Worm (Caenorhabditis elegans) whole organism, L3 larva: ENCODE results near the gene sel-8.

ENCODE experiments used
- R02D3.7 ChIP-seq: fragments of 150-350 bp; optimal IDR thresholded peaks from 2 replicates; lab custom pipeline; 2014; ENCODE audit warnings: missing biosample characterization, missing genetic modification characterization
- ZK546.5 ChIP-seq: sonication (generic microtip); optimal IDR thresholded peaks from 2 replicates; lab custom pipeline; 2017; ENCODE audit warnings: missing biosample characterization, missing genetic modification characterization
- aly-2 ChIP-seq: fragments of 150-350 bp; optimal IDR thresholded peaks from 2 replicates; lab custom pipeline; 2014; ENCODE audit warnings: missing biosample characterization, missing genetic modification characterization
- ama-1 ChIP-seq: fragments of 150-350 bp; optimal IDR thresholded peaks from 2 replicates; lab custom pipeline; 2018
- ceh-9 ChIP-seq: sonication (generic microtip); optimal IDR thresholded peaks from 2 replicates; lab custom pipeline; 2018; ENCODE audit warnings: missing biosample characterization, missing genetic modification characterization
- daf-12 ChIP-seq: fragments of 150-350 bp; optimal IDR thresholded peaks from 2 replicates; lab custom pipeline; 2014; ENCODE audit warnings: missing biosample characterization, missing genetic modification reagents, missing genetic modification characterization
- egl-27 ChIP-seq: sonication (generic microtip); optimal IDR thresholded peaks from 4 replicates; lab custom pipeline; 2017; ENCODE audit warnings: missing biosample characterization, missing genetic modification reagents, missing genetic modification characterization
- egl-5 ChIP-seq: fragments of 150-350 bp; optimal IDR thresholded peaks from 2 replicates; lab custom pipeline; 2017; ENCODE audit warnings: missing biosample characterization, missing genetic modification reagents, missing genetic modification characterization, inconsistent platforms
- elt-2 ChIP-seq: sonication (generic microtip); optimal IDR thresholded peaks from 2 replicates; lab custom pipeline; 2016; ENCODE audit warnings: missing genetic modification reagents, mild to moderate bottlenecking, missing genetic modification characterization, missing compliant biosample characterization
- elt-3 ChIP-seq, 3 experiments: fragments of 150-350 bp in 1 of 3; sonication (generic microtip) in 2 of 3; optimal IDR thresholded peaks; 2 replicates in 2 of 3; 4 replicates in 1 of 3; lab custom pipeline; 2014 to 2017; ENCODE audit warnings: missing biosample characterization in 3 of 3, missing genetic modification characterization in 3 of 3
- fkh-10 ChIP-seq: sonication (generic microtip); optimal IDR thresholded peaks from 2 replicates; lab custom pipeline; 2017; ENCODE audit warnings: missing biosample characterization, missing genetic modification reagents, missing genetic modification characterization
- fos-1 ChIP-seq: fragments of 150-350 bp; optimal IDR thresholded peaks from 2 replicates; lab custom pipeline; 2014; ENCODE audit warnings: missing biosample characterization, missing genetic modification characterization
- lin-15B ChIP-seq: fragments of 150-350 bp; optimal IDR thresholded peaks from 2 replicates; lab custom pipeline; 2014; ENCODE audit warnings: missing biosample characterization, missing genetic modification characterization
- lin-39 ChIP-seq: fragments of 150-350 bp; optimal IDR thresholded peaks from 2 replicates; lab custom pipeline; 2018; ENCODE audit warnings: missing biosample characterization, missing genetic modification reagents, missing genetic modification characterization
- lsy-12 ChIP-seq: sonication (generic microtip); optimal IDR thresholded peaks from 2 replicates; lab custom pipeline; 2016; ENCODE audit warnings: mild to moderate bottlenecking, missing genetic modification characterization, missing compliant biosample characterization
- mdl-1 ChIP-seq: fragments of 150-350 bp; optimal IDR thresholded peaks from 2 replicates; lab custom pipeline; 2014; ENCODE audit warnings: missing biosample characterization, missing genetic modification characterization
- nfya-1 ChIP-seq: sonication (generic microtip); optimal IDR thresholded peaks from 2 replicates; lab custom pipeline; 2017; ENCODE audit warnings: missing genetic modification characterization, mild to moderate bottlenecking, missing compliant biosample characterization, antibody characterized with exemption, moderate library complexity; ENCODE audit not compliant: insufficient read depth
- nhr-11 ChIP-seq: fragments of 150-350 bp; optimal IDR thresholded peaks from 2 replicates; lab custom pipeline; 2014; ENCODE audit warnings: missing biosample characterization, missing genetic modification characterization
- nhr-12 ChIP-seq: fragments of 150-350 bp; optimal IDR thresholded peaks from 2 replicates; lab custom pipeline; 2014; ENCODE audit warnings: missing biosample characterization, missing genetic modification characterization
- nhr-23 ChIP-seq: fragments of 150-350 bp; optimal IDR thresholded peaks from 2 replicates; lab custom pipeline; 2014; ENCODE audit warnings: missing biosample characterization, missing genetic modification reagents, missing genetic modification characterization
- nhr-25 ChIP-seq: sonication (generic microtip); optimal IDR thresholded peaks from 2 replicates; lab custom pipeline; 2017; ENCODE audit warnings: missing biosample characterization, missing genetic modification characterization
- nhr-43 ChIP-seq: sonication (generic microtip); optimal IDR thresholded peaks from 2 replicates; lab custom pipeline; 2016; ENCODE audit warnings: mild to moderate bottlenecking, missing genetic modification characterization, missing compliant biosample characterization; ENCODE audit not compliant: poor library complexity, severe bottlenecking
- nhr-67 ChIP-seq: fragments of 150-350 bp; optimal IDR thresholded peaks from 2 replicates; lab custom pipeline; 2014; ENCODE audit warnings: missing biosample characterization, missing genetic modification characterization
- nhr-76 ChIP-seq: fragments of 150-350 bp; sonication (generic microtip); optimal IDR thresholded peaks from 5 replicates; lab custom pipeline; 2014; ENCODE audit warnings: missing biosample characterization, missing genetic modification characterization
- pha-4 ChIP-seq: fragments of 150-350 bp; optimal IDR thresholded peaks from 2 replicates; lab custom pipeline; 2014; ENCODE audit warnings: missing biosample characterization, missing genetic modification reagents, missing genetic modification characterization
- pqm-1 ChIP-seq: fragments of 150-350 bp; optimal IDR thresholded peaks from 2 replicates; lab custom pipeline; 2017; ENCODE audit warnings: missing biosample characterization, missing genetic modification characterization, inconsistent platforms
- sea-2 ChIP-seq: fragments of 150-350 bp; sonication (generic microtip); optimal IDR thresholded peaks from 4 replicates; lab custom pipeline; 2014; ENCODE audit warnings: missing biosample characterization, missing genetic modification reagents, missing genetic modification characterization
- skn-1 ChIP-seq: fragments of 150-350 bp; optimal IDR thresholded peaks from 2 replicates; lab custom pipeline; 2014; ENCODE audit warnings: missing biosample characterization, missing genetic modification characterization
- snpc-4 ChIP-seq: fragments of 150-350 bp; optimal IDR thresholded peaks from 2 replicates; lab custom pipeline; 2014; ENCODE audit warnings: missing biosample characterization, missing genetic modification characterization
- tbx-2 ChIP-seq: sonication (generic microtip); optimal IDR thresholded peaks from 2 replicates; lab custom pipeline; 2016; ENCODE audit warnings: mild to moderate bottlenecking, missing genetic modification characterization, missing compliant biosample characterization
- unc-39 ChIP-seq: sonication (generic microtip); optimal IDR thresholded peaks from 4 replicates; lab custom pipeline; 2017; ENCODE audit warnings: missing biosample characterization, missing genetic modification characterization
- zag-1 ChIP-seq: fragments of 150-350 bp; optimal IDR thresholded peaks from 2 replicates; lab custom pipeline; 2014; ENCODE audit warnings: missing biosample characterization, missing genetic modification characterization
- ztf-4 ChIP-seq: fragments of 150-350 bp; optimal IDR thresholded peaks from 2 replicates; lab custom pipeline; 2014; ENCODE audit warnings: missing biosample characterization, missing genetic modification characterization

The sel-8 gene

DNA sequence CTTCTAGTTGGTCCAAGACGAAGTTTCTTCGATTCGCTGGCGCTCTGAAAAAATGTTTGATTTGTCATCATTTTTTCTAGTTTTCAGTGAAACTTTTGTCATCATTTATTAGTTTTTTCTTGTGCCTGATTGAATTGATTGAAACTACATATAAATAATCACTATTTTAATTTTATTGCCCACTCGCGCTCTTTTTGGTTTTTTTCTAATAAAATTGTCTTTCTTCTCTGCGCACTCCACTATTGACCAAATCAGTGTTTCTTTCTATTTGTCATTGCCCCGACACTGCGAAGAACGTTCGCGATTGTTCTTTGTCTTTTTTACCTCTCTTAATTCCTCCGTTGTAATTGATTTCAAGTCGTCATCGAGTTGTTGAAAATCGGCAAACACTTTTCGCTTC is 23.3 kb upstream of the sel-8 start:
- TF ChIP-seq elt-3 (tag; optimal IDR thresholded peaks at IDR 0.05; lab: Kevin White, UChicago) (no peak), egl-27 (tag; lab: Kevin White, UChicago) (no peak), mdl-1 (tag; lab: Kevin White, UChicago) (no peak), nhr-25 (tag; lab: Kevin White, UChicago) (peak; percentile 49), lin-15B (no peak), egl-5 (tag; lab: Kevin White, UChicago) (peak; percentile 11), ZK546.5 (tag; lab: Kevin White, UChicago) (no peak), tbx-2 (tag; lab: Kevin White, UChicago) (no peak), elt-2 (peak; percentile 72), skn-1 (tag; lab: Kevin White, UChicago) (peak; percentile 51), pqm-1 (tag; lab: Kevin White, UChicago) (peak; percentile 64), fos-1 (no peak), unc-39 (tag; lab: Kevin White, UChicago) (no peak), ztf-4 (tag; lab: Kevin White, UChicago) (no peak), daf-12 (tag; lab: Kevin White, UChicago) (no peak), pha-4 (peak; percentile 78), zag-1 (no peak), nhr-76 (no peak)

DNA sequence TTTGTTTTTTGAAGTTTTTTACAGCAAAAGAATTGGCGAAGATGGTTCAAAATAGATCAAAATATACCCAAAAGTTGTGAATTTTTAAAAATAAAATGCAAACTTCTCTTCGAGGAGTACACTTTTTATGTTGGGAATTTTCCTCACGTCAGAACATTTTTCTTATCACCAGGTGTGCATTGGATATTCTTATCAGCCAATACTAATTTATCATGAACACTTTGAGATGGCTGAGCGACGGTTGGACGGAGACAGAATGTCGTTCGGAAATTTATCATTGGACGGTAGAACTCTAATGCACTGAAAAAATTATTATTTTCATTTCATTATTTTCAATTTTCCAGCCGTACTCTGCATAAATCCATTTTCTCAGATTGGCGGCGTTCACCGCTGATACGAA is 22.4 kb upstream of the sel-8 start:
- TF ChIP-seq nhr-12 (tag; lab: Kevin White, UChicago) (no peak), zag-1 (no peak), sea-2 (GFP tag; lab: Kevin White, UChicago) (no peak), R02D3.7 (tag; lab: Kevin White, UChicago) (no peak), nhr-23 (tag; lab: Kevin White, UChicago) (no peak), elt-2 (peak; percentile 79), pqm-1 (tag; lab: Kevin White, UChicago) (peak; percentile 9), nhr-43 (no peak), ztf-4 (tag; lab: Kevin White, UChicago) (no peak), fkh-10 (GFP tag; lab: Kevin White, UChicago) (no peak)

DNA sequence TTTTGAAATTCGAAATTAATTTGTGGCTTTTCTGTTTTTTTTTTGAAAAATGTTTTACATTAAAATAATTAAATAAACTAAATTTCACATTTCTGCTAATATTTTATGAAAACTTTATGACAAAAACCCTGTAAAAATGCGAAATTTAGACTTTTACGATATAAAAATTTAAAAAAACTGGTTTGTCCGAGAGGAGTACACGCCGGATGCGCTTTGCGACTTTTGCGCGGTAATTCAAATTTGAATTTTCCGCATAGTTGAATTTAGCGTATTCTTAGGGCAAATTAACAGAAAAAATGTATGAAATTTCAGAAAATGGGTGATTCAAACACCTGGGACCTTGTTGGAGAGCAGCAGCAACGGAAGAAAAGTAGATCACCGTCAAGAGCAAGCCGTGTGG is 17.1 kb upstream of the sel-8 start, which contains the start of gene unc-93:
unc-93 (plus strand) TSS at position 301 of the 400 bp plus-strand sequence.
- TF ChIP-seq elt-3 (tag; optimal IDR thresholded peaks at IDR 0.05; lab: Kevin White, UChicago), result no peak
- TF ChIP-seq ZK546.5 (tag; lab: Kevin White, UChicago), result no peak
- no peak for TF ChIP-seq ama-1 (lab: Kevin White, UChicago)
- TF ChIP-seq lsy-12 (tag; lab: Kevin White, UChicago), result no peak
- no peak for TF ChIP-seq nhr-11 (tag; lab: Kevin White, UChicago)
- no peak for TF ChIP-seq nhr-25 (tag; lab: Kevin White, UChicago)
- no peak for TF ChIP-seq ceh-9 (tag; lab: Kevin White, UChicago)
- TF ChIP-seq ztf-4 (tag; lab: Kevin White, UChicago), result no peak
- TF ChIP-seq snpc-4 (tag; lab: Kevin White, UChicago), result no peak
- TF ChIP-seq lin-15B, result no peak
- no peak for TF ChIP-seq aly-2

DNA sequence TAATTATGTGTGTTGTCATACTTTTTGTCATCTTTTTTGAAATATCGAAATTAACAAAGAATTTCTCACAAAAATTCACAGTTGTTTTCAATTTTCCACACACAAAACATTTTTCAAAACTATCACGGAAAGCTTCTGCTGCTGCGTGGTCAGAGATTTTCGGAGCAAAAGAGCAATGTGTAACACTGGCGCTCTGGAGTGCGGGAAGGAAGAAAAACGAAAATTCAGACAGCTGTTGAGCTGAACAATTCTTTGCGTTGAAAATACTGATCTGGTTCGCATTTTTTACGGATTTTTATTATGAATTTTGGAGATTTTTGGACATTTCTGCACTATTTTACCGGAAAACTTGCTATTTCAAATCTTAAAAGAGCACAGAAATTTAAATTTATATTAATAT is 16.7 kb upstream of the sel-8 start:
- TF ChIP-seq lin-39 (tag; lab: Kevin White, UChicago) (peak; percentile 3), nfya-1 (no peak)

DNA sequence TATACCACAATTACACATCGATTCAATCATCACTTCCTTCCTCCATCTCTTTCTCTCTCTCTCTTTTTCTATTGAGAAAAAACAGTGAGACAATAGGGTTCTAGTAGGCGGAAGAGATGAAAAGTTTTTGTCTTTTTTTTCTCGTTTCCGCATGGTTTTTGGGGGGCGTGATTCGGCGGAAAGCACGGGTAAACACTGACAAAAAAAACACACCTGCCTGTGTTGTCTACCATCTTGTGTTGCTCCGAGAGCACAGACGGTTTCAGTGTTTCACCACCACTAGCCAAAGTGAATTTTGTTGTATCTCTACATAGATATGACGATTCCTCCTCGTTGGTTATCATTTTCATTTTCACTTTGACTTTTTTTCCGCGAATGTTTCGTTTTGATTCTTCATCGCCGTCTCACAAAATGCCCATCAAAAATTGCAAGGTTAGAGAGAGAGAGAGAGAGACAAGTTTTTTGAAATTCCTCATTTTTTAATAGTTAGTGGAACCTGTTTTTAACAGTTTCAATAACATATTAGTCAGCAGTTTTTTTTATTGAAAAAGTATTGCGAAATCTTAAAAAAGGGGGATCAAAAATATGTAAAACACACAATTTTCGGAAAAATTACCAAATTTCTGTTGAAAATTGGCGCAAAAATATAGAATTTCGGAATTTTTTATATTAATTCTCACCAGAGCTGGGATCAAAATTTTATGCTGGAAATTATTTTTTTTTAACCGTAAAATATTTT is 10.5 kb upstream of the sel-8 start:
- TF ChIP-seq sea-2 (GFP tag; lab: Kevin White, UChicago) (no peak), pha-4 (peak; percentile 71), pqm-1 (tag; lab: Kevin White, UChicago) (no peak), elt-2 (peak; percentile 6)

DNA sequence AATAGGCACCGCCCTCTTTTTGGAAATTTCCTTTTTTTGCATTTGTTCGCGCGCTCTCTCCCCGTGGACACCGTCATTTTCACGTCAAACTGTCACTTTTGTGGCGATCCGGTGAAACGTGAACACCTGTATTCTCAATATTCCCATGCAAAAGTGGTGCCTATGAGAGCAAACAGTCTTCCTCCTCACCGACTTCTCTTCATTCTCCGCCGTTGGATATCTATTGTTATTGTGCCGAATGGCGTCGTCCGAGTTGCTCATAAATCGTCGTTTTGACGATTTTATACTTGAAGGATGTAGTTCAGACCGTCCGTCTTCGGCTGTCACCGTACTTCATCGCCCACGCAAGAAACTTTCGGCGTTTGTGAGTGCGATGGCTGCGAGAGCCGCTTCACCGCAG is 8.9 kb upstream of the sel-8 start, which contains the start of gene rilp-1:
rilp-1 (plus strand) TSS at position 301 of the 400 bp plus-strand sequence.
- no peak for TF ChIP-seq ztf-4 (tag; lab: Kevin White, UChicago)
- TF ChIP-seq nhr-67 (tag; lab: Kevin White, UChicago), result no peak
- no peak for TF ChIP-seq ZK546.5 (tag; lab: Kevin White, UChicago)
- no peak for TF ChIP-seq snpc-4 (tag; lab: Kevin White, UChicago)
- no peak for TF ChIP-seq pha-4
- TF ChIP-seq, all 47 proteins: peak for 0
